Fruit fly (Drosophila melanogaster) whole organism, embryonic: ENCODE results near the gene Nin.

ENCODE experiments used
- Atf6 ChIP-seq: fragments of 200-800 bp; sonication (Bioruptor generic); IDR thresholded peaks from 2 replicates; pipeline ENCODE4 v1.3.6; 2022; ENCODE audit warnings: missing biosample characterization, missing genetic modification characterization
- BEAF-32 ChIP-seq: fragments of 200-800 bp; sonication (Bioruptor generic); optimal IDR thresholded peaks from 3 replicates; lab custom pipeline; 2017; ENCODE audit warnings: missing biosample characterization, missing genetic modification characterization, mild to moderate bottlenecking, moderate library complexity, missing genetic modification reagents
- Blimp-1 ChIP-seq: fragments of 200-800 bp; sonication (Bioruptor generic); optimal IDR thresholded peaks from 3 replicates; lab custom pipeline; 2018; ENCODE audit warnings: missing biosample characterization, missing genetic modification characterization, mild to moderate bottlenecking, moderate library complexity, missing genetic modification reagents
- CG11504 ChIP-seq: fragments of 200-800 bp; sonication (Bioruptor generic); optimal IDR thresholded peaks from 3 replicates; lab custom pipeline; 2019; ENCODE audit warnings: missing biosample characterization, mild to moderate bottlenecking, missing genetic modification characterization, moderate library complexity
- CG11723 ChIP-seq: fragments of 200-800 bp; sonication (Bioruptor generic); optimal IDR thresholded peaks from 2 replicates; lab custom pipeline; 2017; ENCODE audit warnings: missing biosample characterization, mild to moderate bottlenecking, missing genetic modification characterization
- CG12071 ChIP-seq: fragments of 200-800 bp; sonication (Bioruptor generic); optimal IDR thresholded peaks from 3 replicates; lab custom pipeline; 2018; ENCODE audit warnings: missing biosample characterization, mild to moderate bottlenecking, missing genetic modification characterization
- CG1233 ChIP-seq: fragments of 200-800 bp; sonication (Bioruptor generic); optimal IDR thresholded peaks from 4 replicates; lab custom pipeline; 2018; ENCODE audit warnings: missing biosample characterization, mild to moderate bottlenecking, missing genetic modification characterization
- CG12391 ChIP-seq: fragments of 200-800 bp; sonication (Bioruptor generic); optimal IDR thresholded peaks from 3 replicates; lab custom pipeline; 2018; ENCODE audit warnings: missing biosample characterization, mild to moderate bottlenecking, missing genetic modification characterization, moderate library complexity
- CG13624 ChIP-seq: fragments of 200-800 bp; sonication (Bioruptor generic); optimal IDR thresholded peaks from 2 replicates; lab custom pipeline; 2016; ENCODE audit warnings: missing biosample characterization, missing genetic modification characterization
- CG14014 ChIP-seq: fragments of 200-800 bp; sonication (Bioruptor generic); IDR thresholded peaks from 2 replicates; pipeline ENCODE4 v1.3.6; 2022; ENCODE audit warnings: missing biosample characterization, missing genetic modification characterization
- CG1603 ChIP-seq: fragments of 200-800 bp; sonication (Bioruptor generic); optimal IDR thresholded peaks from 2 replicates; lab custom pipeline; 2019; ENCODE audit warnings: missing biosample characterization, mild to moderate bottlenecking, missing genetic modification characterization, moderate library complexity
- CG16779 ChIP-seq: fragments of 200-800 bp; sonication (Bioruptor generic); IDR thresholded peaks from 2 replicates; pipeline ENCODE4 v1.3.6; 2022; ENCODE audit warnings: missing biosample characterization, missing genetic modification characterization
- CG17359 ChIP-seq: fragments of 200-800 bp; sonication (Bioruptor generic); optimal IDR thresholded peaks from 3 replicates; lab custom pipeline; 2018; ENCODE audit warnings: missing biosample characterization, mild to moderate bottlenecking, missing genetic modification characterization, moderate library complexity
- CG17385 ChIP-seq: fragments of 200-800 bp; sonication (Bioruptor generic); optimal IDR thresholded peaks from 3 replicates; lab custom pipeline; 2018; ENCODE audit warnings: missing biosample characterization, mild to moderate bottlenecking, missing genetic modification characterization
- CG30020 ChIP-seq: fragments of 200-800 bp; optimal IDR thresholded peaks from 2 replicates; lab custom pipeline; 2019; ENCODE audit warnings: missing biosample characterization, mild to moderate bottlenecking, missing genetic modification characterization, moderate library complexity
- CG30431 ChIP-seq: fragments of 200-800 bp; sonication (Bioruptor generic); optimal IDR thresholded peaks from 2 replicates; lab custom pipeline; 2017; ENCODE audit warnings: missing biosample characterization, missing genetic modification characterization
- CG31388 ChIP-seq: fragments of 200-800 bp; sonication (Bioruptor generic); optimal IDR thresholded peaks from 2 replicates; lab custom pipeline; 2016; ENCODE audit warnings: missing biosample characterization, missing genetic modification characterization
- CG32767 ChIP-seq: fragments of 200-800 bp; sonication (Bioruptor generic); IDR thresholded peaks from 2 replicates; pipeline ENCODE4 v1.3.6; 2022; ENCODE audit warnings: missing biosample characterization, missing genetic modification characterization
- CG8388 ChIP-seq: fragments of 200-800 bp; sonication (Bioruptor generic); optimal IDR thresholded peaks from 2 replicates; lab custom pipeline; 2019; ENCODE audit warnings: missing biosample characterization, mild to moderate bottlenecking, missing genetic modification characterization, moderate library complexity
- CG9437 ChIP-seq: fragments of 200-800 bp; sonication (Bioruptor generic); optimal IDR thresholded peaks from 2 replicates; lab custom pipeline; 2018; ENCODE audit warnings: missing biosample characterization, mild to moderate bottlenecking, missing genetic modification characterization
- E2f2 ChIP-seq: fragments of 200-800 bp; sonication (Bioruptor generic); IDR thresholded peaks from 2 replicates; pipeline ENCODE4 v1.3.6; 2022; ENCODE audit warnings: missing biosample characterization, missing genetic modification characterization
- GATAe ChIP-seq: fragments of 200-800 bp; sonication (Bioruptor generic); conservative IDR thresholded peaks from 2 replicates; pipeline ENCODE4 v1.3.6; 2022; ENCODE audit warnings: missing biosample characterization, missing genetic modification characterization
- H2.0 ChIP-seq: fragments of 200-800 bp; sonication (Bioruptor generic); IDR thresholded peaks from 2 replicates; pipeline ENCODE4 v1.3.6; 2022; ENCODE audit warnings: missing biosample characterization, missing genetic modification characterization
- Hr3 ChIP-seq: fragments of 200-800 bp; sonication (Bioruptor generic); optimal IDR thresholded peaks from 3 replicates; lab custom pipeline; 2016; ENCODE audit warnings: missing biosample characterization, missing genetic modification characterization
- Hr51 ChIP-seq, 2 experiments: fragments of 200-800 bp; sonication (Bioruptor generic); optimal IDR thresholded peaks; 2 replicates in 1 of 2; 3 replicates in 1 of 2; lab custom pipeline; 2016 to 2018; ENCODE audit warnings: missing biosample characterization in 2 of 2, missing genetic modification characterization in 2 of 2, mild to moderate bottlenecking in 1 of 2, moderate library complexity in 1 of 2
- Kr ChIP-seq: fragments of 200-800 bp; sonication (Bioruptor generic); optimal IDR thresholded peaks from 2 replicates; lab custom pipeline; 2017; ENCODE audit warnings: missing biosample characterization, mild to moderate bottlenecking, missing genetic modification characterization
- Lhr ChIP-seq: fragments of 200-800 bp; sonication (Bioruptor generic); optimal IDR thresholded peaks from 3 replicates; lab custom pipeline; 2017; ENCODE audit warnings: mild to moderate bottlenecking, missing biosample characterization, missing genetic modification reagents, missing genetic modification characterization
- MESR4 ChIP-seq: fragments of 200-800 bp; sonication (Bioruptor generic); optimal IDR thresholded peaks from 2 replicates; lab custom pipeline; 2018; ENCODE audit warnings: missing biosample characterization, mild to moderate bottlenecking, missing genetic modification characterization, moderate library complexity
- Med ChIP-seq: fragments of 200-800 bp; sonication (Bioruptor generic); peaks from one replicate; lab custom pipeline; 2016; ENCODE audit warnings: missing biosample characterization, missing genetic modification characterization, mild to moderate bottlenecking, inconsistent platforms, moderate library complexity
- Oli ChIP-seq: fragments of 200-800 bp; sonication (Bioruptor generic); optimal IDR thresholded peaks from 2 replicates; lab custom pipeline; 2018; ENCODE audit warnings: missing biosample characterization, mild to moderate bottlenecking, missing genetic modification characterization, moderate library complexity
- PHDP ChIP-seq: fragments of 200-800 bp; sonication (Bioruptor generic); optimal IDR thresholded peaks from 3 replicates; lab custom pipeline; 2018; ENCODE audit warnings: missing biosample characterization, mild to moderate bottlenecking, missing genetic modification characterization, moderate library complexity
- Sin3A ChIP-seq: fragments of >200 bp; optimal IDR thresholded peaks from 2 replicates; lab custom pipeline; 2018
- TFAM ChIP-seq: fragments of 200-800 bp; sonication (Bioruptor generic); optimal IDR thresholded peaks from 2 replicates; lab custom pipeline; 2017; ENCODE audit warnings: missing biosample characterization, missing genetic modification characterization, inconsistent platforms
- aop ChIP-seq: fragments of 200-800 bp; sonication (Bioruptor generic); IDR thresholded peaks from 2 replicates; pipeline ENCODE4 v1.3.6; 2022; ENCODE audit warnings: missing biosample characterization, missing genetic modification characterization
- cato ChIP-seq: fragments of 200-800 bp; sonication (Bioruptor generic); optimal IDR thresholded peaks from 2 replicates; lab custom pipeline; 2016; ENCODE audit warnings: missing biosample characterization, missing genetic modification characterization, borderline replicate concordance
- cwo ChIP-seq: fragments of 200-800 bp; sonication (Bioruptor generic); optimal IDR thresholded peaks from 3 replicates; lab custom pipeline; 2017; ENCODE audit warnings: missing biosample characterization, missing genetic modification characterization, mild to moderate bottlenecking, moderate library complexity, missing genetic modification reagents
- fd96Cb ChIP-seq: fragments of 200-800 bp; sonication (Bioruptor generic); optimal IDR thresholded peaks from 2 replicates; lab custom pipeline; 2018; ENCODE audit warnings: missing biosample characterization, mild to moderate bottlenecking, missing genetic modification characterization, moderate library complexity
- kay ChIP-seq: fragments of 200-800 bp; sonication (Bioruptor generic); optimal IDR thresholded peaks from 2 replicates; lab custom pipeline; 2016; ENCODE audit warnings: missing biosample characterization, missing genetic modification characterization
- lbe ChIP-seq: fragments of 200-800 bp; sonication (Bioruptor generic); optimal IDR thresholded peaks from 2 replicates; lab custom pipeline; 2016; ENCODE audit warnings: missing biosample characterization, mild to moderate bottlenecking, missing genetic modification characterization
- nmo ChIP-seq: fragments of 200-800 bp; sonication (Bioruptor generic); optimal IDR thresholded peaks from 2 replicates; lab custom pipeline; 2018; ENCODE audit warnings: missing biosample characterization, mild to moderate bottlenecking, missing genetic modification characterization, moderate library complexity
- prd ChIP-seq, 3 experiments: fragments of >200 bp in 2 of 3; fragments of 200-800 bp in 1 of 3; sonication (Bioruptor generic) in 1 of 3; optimal IDR thresholded peaks in 2 of 3; IDR thresholded peaks in 1 of 3; 2 replicates in 2 of 3; 3 replicates in 1 of 3; pipeline versions ENCODE4 v1.3.6 to Lab custom; 2017 to 2022; ENCODE audit warnings: missing biosample characterization in 1 of 3, missing genetic modification characterization in 1 of 3
- ranshi ChIP-seq: fragments of 200-800 bp; sonication (Bioruptor generic); IDR thresholded peaks from 2 replicates; pipeline ENCODE4 v1.3.6; 2022; ENCODE audit warnings: missing biosample characterization, missing genetic modification characterization
- schlank ChIP-seq: fragments of 200-800 bp; sonication (Bioruptor generic); optimal IDR thresholded peaks from 2 replicates; lab custom pipeline; 2018; ENCODE audit warnings: missing biosample characterization, mild to moderate bottlenecking, missing genetic modification characterization
- sens-2 ChIP-seq: fragments of 200-800 bp; sonication (Bioruptor generic); IDR thresholded peaks from 2 replicates; pipeline ENCODE4 v1.3.6; 2022; ENCODE audit warnings: missing biosample characterization, missing genetic modification characterization
- so ChIP-seq: fragments of 200-800 bp; sonication (Bioruptor generic); IDR thresholded peaks from 3 replicates; pipeline ENCODE4 v1.3.6; 2022; ENCODE audit warnings: missing biosample characterization, missing genetic modification characterization
- sob ChIP-seq: fragments of 200-800 bp; sonication (Bioruptor generic); IDR thresholded peaks from 2 replicates; pipeline ENCODE4 v1.3.6; 2022; ENCODE audit warnings: missing biosample characterization, missing genetic modification characterization
- ssp ChIP-seq: fragments of 200-800 bp; sonication (Bioruptor generic); IDR thresholded peaks from 2 replicates; pipeline ENCODE4 v1.3.6; 2022; ENCODE audit warnings: missing biosample characterization, missing genetic modification characterization
- wek ChIP-seq: fragments of 200-800 bp; sonication (Bioruptor generic); optimal IDR thresholded peaks from 3 replicates; lab custom pipeline; 2018; ENCODE audit warnings: missing biosample characterization, mild to moderate bottlenecking, missing genetic modification characterization, moderate library complexity
- zen2 ChIP-seq: fragments of 200-800 bp; sonication (Bioruptor generic); IDR thresholded peaks from 3 replicates; pipeline ENCODE4 v1.3.6; 2022; ENCODE audit warnings: missing biosample characterization, missing genetic modification characterization; ENCODE audit not compliant: partially characterized antibody

The Nin gene

DNA sequence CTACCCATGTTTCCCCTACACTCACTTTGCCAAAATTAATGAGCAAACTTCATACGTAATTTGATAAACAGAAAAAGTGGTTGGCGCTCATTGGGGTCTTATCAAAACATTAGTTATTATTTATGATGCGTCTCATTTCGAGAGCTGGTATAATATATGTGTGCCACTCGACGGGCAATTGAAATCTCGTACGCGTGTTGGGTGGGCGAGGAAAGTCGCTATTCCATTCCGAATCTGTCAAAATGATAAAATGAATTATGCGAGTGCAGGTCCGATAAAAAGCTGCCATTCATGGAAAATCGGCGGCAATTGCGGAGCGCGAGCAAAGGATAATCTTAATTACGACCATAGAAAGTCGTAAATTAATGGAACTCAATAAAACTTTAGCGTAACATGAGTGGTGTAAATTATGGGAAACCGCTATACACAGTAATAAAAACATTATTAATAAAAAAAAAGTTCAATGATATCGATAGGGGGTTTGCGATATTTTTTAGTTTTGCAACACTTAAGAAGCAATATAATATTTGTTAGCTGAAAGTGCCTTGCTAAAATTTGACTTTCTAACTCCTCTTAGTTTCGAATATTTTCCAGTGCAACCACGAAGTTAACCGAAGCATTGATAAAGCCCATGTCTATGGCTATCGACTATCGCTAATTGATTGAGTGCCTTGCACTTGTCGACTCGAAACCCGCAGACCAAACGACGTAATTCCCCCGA lies 36.0 kb downstream of the Nin start (continued):
- TF ChIP-seq MESR4 (GFP tag; lab: Kevin White, UChicago) = no peak
- TF ChIP-seq wek (GFP tag; lab: Kevin White, UChicago) = no peak
- no peak for TF ChIP-seq CG1233
- TF ChIP-seq sens-2 (GFP tag; lab: Robert Waterston, UW) = no peak
- TF ChIP-seq CG12391 = peak; percentile 38
- TF ChIP-seq Med (GFP tag; lab: Kevin White, UChicago) = peak; percentile 68
- no peak for TF ChIP-seq CG12071 (GFP tag; lab: Kevin White, UChicago)
- TF ChIP-seq lbe (GFP tag; lab: Kevin White, UChicago) = peak; percentile 28
- TF ChIP-seq Hr51 (GFP tag; optimal IDR thresholded peaks at IDR 0.05; lab: Kevin White, UChicago) = peak in 1 of 2 experiments; percentile 46
- TF ChIP-seq GATAe (GFP tag; lab: Robert Waterston, UW) = no peak
- peak; percentile 21 for TF ChIP-seq CG17385
- no peak for TF ChIP-seq TFAM (GFP tag; lab: Kevin White, UChicago)
- TF ChIP-seq Atf6 (GFP tag; lab: Robert Waterston, UW) = no peak
- 0 out of 2 replicates have a peak, but pooled peaks have one; percentile 11 for TF ChIP-seq sob
- peak; percentile 5 for TF ChIP-seq CG17359 (tag; lab: Kevin White, UChicago)
- no peak for TF ChIP-seq Kr (GFP tag; lab: Kevin White, UChicago)
- peak; percentile 36 for TF ChIP-seq BEAF-32 (GFP tag; lab: Kevin White, UChicago)
- TF ChIP-seq CG16779 = no peak
- no peak for TF ChIP-seq CG1603
- TF ChIP-seq ranshi (GFP tag; lab: Robert Waterston, UW) = no peak
- TF ChIP-seq CG30020 (tag; lab: Kevin White, UChicago) = no peak
- no peak for TF ChIP-seq CG11723 (GFP tag; lab: Kevin White, UChicago)
- TF ChIP-seq PHDP (tag; lab: Kevin White, UChicago) = peak; percentile 45
- TF ChIP-seq zen2 = no peak
- TF ChIP-seq CG13624 (GFP tag; lab: Kevin White, UChicago) = no peak
- no peak for TF ChIP-seq cato (GFP tag; lab: Kevin White, UChicago)
- peak; percentile 23 for TF ChIP-seq Oli
- TF ChIP-seq nmo (GFP tag; lab: Kevin White, UChicago) = peak; percentile 29
- no peak for TF ChIP-seq CG14014 (GFP tag; lab: Robert Waterston, UW)
- TF ChIP-seq CG11504 (tag; lab: Kevin White, UChicago) = peak; percentile 41
- TF ChIP-seq prd (optimal IDR thresholded peaks at IDR 0.05; lab: Kevin White, UChicago) = no peak
- peak; percentile 13; the same call in 1 of the 3 replicates for TF ChIP-seq prd (GFP tag; IDR thresholded peaks at IDR 0.05; lab: Robert Waterston, UW)
- TF ChIP-seq Hr3 = no peak
- TF ChIP-seq schlank = no peak
- no peak for TF ChIP-seq ssp (GFP tag; lab: Robert Waterston, UW)
- TF ChIP-seq so (GFP tag; lab: Robert Waterston, UW) = no peak
- TF ChIP-seq CG31388 (GFP tag; lab: Kevin White, UChicago) = no peak
- no peak for TF ChIP-seq CG32767 (GFP tag; lab: Robert Waterston, UW)
- TF ChIP-seq Blimp-1 = peak; percentile 9
- no peak for TF ChIP-seq fd96Cb (tag; lab: Kevin White, UChicago)
- TF ChIP-seq CG30431 (GFP tag; lab: Kevin White, UChicago) = no peak
- no peak for TF ChIP-seq aop (GFP tag; lab: Robert Waterston, UW)
- TF ChIP-seq CG8388 (GFP tag; lab: Kevin White, UChicago) = no peak
- peak; percentile 21; the same call in 1 of the 2 replicates for TF ChIP-seq H2.0 (GFP tag; lab: Robert Waterston, UW)
- no peak for TF ChIP-seq Sin3A (lab: Kevin White, UChicago)
- TF ChIP-seq kay = no peak
- peak; percentile 16; the same call in 1 of the 2 replicates for TF ChIP-seq E2f2
- no peak for TF ChIP-seq Lhr
- TF ChIP-seq cwo (GFP tag; lab: Kevin White, UChicago) = peak; percentile 22
- TF ChIP-seq CG9437 (GFP tag; lab: Kevin White, UChicago) = peak; percentile 3
